Fruit fly (Drosophila melanogaster) Kc167 (cell line): Measurements from ENCODE around the gene Cpsf6.

ENCODE experiments used
- Myc ChIP-seq: fragments of >200 bp; optimal IDR thresholded peaks from 2 replicates; lab custom pipeline; 2017; ENCODE audit warnings: missing external identifiers
- Sin3A ChIP-seq: fragments of >200 bp; optimal IDR thresholded peaks from 2 replicates; lab custom pipeline; 2018; ENCODE audit warnings: missing external identifiers
- h ChIP-seq: fragments of >200 bp; optimal IDR thresholded peaks from 3 replicates; lab custom pipeline; 2018; ENCODE audit warnings: missing external identifiers
- insv ChIP-seq: fragments of >200 bp; optimal IDR thresholded peaks from 3 replicates; lab custom pipeline; 2018; ENCODE audit warnings: missing external identifiers
- psq ChIP-seq: fragments of >200 bp; optimal IDR thresholded peaks from 2 replicates; lab custom pipeline; 2017; ENCODE audit warnings: missing external identifiers
- ttk ChIP-seq: sonication (Bioruptor generic); optimal IDR thresholded peaks from 2 replicates; lab custom pipeline; 2017; ENCODE audit warnings: missing external identifiers

- no peak for TF ChIP-seq psq (lab: Kevin White, UChicago)
- TF ChIP-seq h (lab: Kevin White, UChicago) = no peak
- no peak for TF ChIP-seq Myc (lab: Kevin White, UChicago)
- no peak for TF ChIP-seq Sin3A
- TF ChIP-seq ttk (lab: Kevin White, UChicago) = no peak
- TF ChIP-seq insv (lab: Kevin White, UChicago) = no peak
Measured at dm6 chr3L:8340264-8341095, 25.2 kb upstream of the Cpsf6 start, which contains the start of the genes Prim1 and CG7083.
